Worm (Caenorhabditis elegans) whole organism, young adult: ENCODE data around the gene cyp-33C11.

Experiments used
- B0336.3 ChIP-seq: fragments of 200-800 bp; sonication (Bioruptor generic); IDR thresholded peaks from 2 replicates; pipeline ENCODE4 v1.3.6; 2022; ENCODE audit warnings: missing genetic modification characterization, missing compliant biosample characterization
- F33H1.4 ChIP-seq: fragments of 200-800 bp; sonication (Bioruptor generic); IDR thresholded peaks from 2 replicates; pipeline ENCODE4 v1.3.6; 2022; ENCODE audit warnings: missing genetic modification reagents, missing genetic modification characterization, missing compliant biosample characterization
- F49E8.2 ChIP-seq: sonication (generic microtip); optimal IDR thresholded peaks from 3 replicates; lab custom pipeline; 2017; ENCODE audit warnings: missing genetic modification characterization, mild to moderate bottlenecking, missing compliant biosample characterization, antibody characterized with exemption, moderate library complexity; ENCODE audit not compliant: insufficient read depth
- F57C9.4 ChIP-seq: sonication (generic microtip); optimal IDR thresholded peaks from 2 replicates; lab custom pipeline; 2017; ENCODE audit warnings: mild to moderate bottlenecking, missing genetic modification characterization, missing compliant biosample characterization
- K12H6.12 ChIP-seq: fragments of 200-800 bp; sonication (Bioruptor generic); optimal IDR thresholded peaks from 2 replicates; lab custom pipeline; 2018; ENCODE audit warnings: mild to moderate bottlenecking, missing genetic modification characterization, missing compliant biosample characterization
- T07F8.4 ChIP-seq: sonication (generic microtip); optimal IDR thresholded peaks from 2 replicates; lab custom pipeline; 2016; ENCODE audit warnings: mild to moderate bottlenecking, missing genetic modification characterization, moderate library complexity, missing compliant biosample characterization
- Y53F4B.3 ChIP-seq: fragments of 200-800 bp; sonication (Bioruptor generic); IDR thresholded peaks from 2 replicates; pipeline ENCODE4 v1.3.6; 2022; ENCODE audit warnings: missing genetic modification reagents, missing genetic modification characterization, missing compliant biosample characterization
- Y53G8AR.9 ChIP-seq: fragments of 200-800 bp; sonication (Bioruptor generic); conservative IDR thresholded peaks from 2 replicates; pipeline ENCODE4 v1.3.6; 2022; ENCODE audit warnings: missing genetic modification reagents, missing genetic modification characterization, missing compliant biosample characterization
- Y67H2A.10 ChIP-seq: fragments of 200-800 bp; sonication (Bioruptor generic); conservative IDR thresholded peaks from 2 replicates; pipeline ENCODE4 v1.3.6; 2022; ENCODE audit warnings: missing genetic modification reagents, missing genetic modification characterization, missing compliant biosample characterization
- ZK185.1 ChIP-seq: sonication (generic microtip); optimal IDR thresholded peaks from 2 replicates; lab custom pipeline; 2016; ENCODE audit warnings: mild to moderate bottlenecking, missing genetic modification characterization, missing compliant biosample characterization; ENCODE audit not compliant: poor library complexity, severe bottlenecking
- akir-1 ChIP-seq: fragments of 200-800 bp; sonication (Bioruptor generic); optimal IDR thresholded peaks from 2 replicates; lab custom pipeline; 2018; ENCODE audit warnings: mild to moderate bottlenecking, missing genetic modification characterization, moderate library complexity, missing compliant biosample characterization
- aptf-3 ChIP-seq: fragments of 200-800 bp; sonication (Bioruptor generic); IDR thresholded peaks from 2 replicates; pipeline ENCODE4 v1.3.6; 2022; ENCODE audit warnings: missing genetic modification characterization, missing compliant biosample characterization
- atf-7 ChIP-seq: sonication (generic microtip); optimal IDR thresholded peaks from 2 replicates; lab custom pipeline; 2017; ENCODE audit warnings: mild to moderate bottlenecking, missing genetic modification characterization, missing compliant biosample characterization
- attf-6 ChIP-seq: fragments of 200-800 bp; sonication (Bioruptor generic); IDR thresholded peaks from 2 replicates; pipeline ENCODE4 v1.3.6; 2022; ENCODE audit warnings: missing genetic modification reagents, missing genetic modification characterization, missing compliant biosample characterization
- ceh-27 ChIP-seq: fragments of 200-800 bp; sonication (Bioruptor generic); optimal IDR thresholded peaks from 2 replicates; lab custom pipeline; 2018; ENCODE audit warnings: mild to moderate bottlenecking, missing genetic modification characterization, moderate library complexity, missing compliant biosample characterization
- ceh-58 ChIP-seq: fragments of 200-800 bp; sonication (Bioruptor generic); IDR thresholded peaks from 2 replicates; pipeline ENCODE4 v1.3.6; 2022; ENCODE audit warnings: missing genetic modification characterization, missing compliant biosample characterization
- chd-7 ChIP-seq: sonication (generic microtip); optimal IDR thresholded peaks from 2 replicates; lab custom pipeline; 2016; ENCODE audit warnings: mild to moderate bottlenecking, missing genetic modification characterization, moderate library complexity, missing compliant biosample characterization
- dox-1 ChIP-seq: fragments of 200-800 bp; sonication (Bioruptor generic); IDR thresholded peaks from 2 replicates; pipeline ENCODE4 v1.3.6; 2022; ENCODE audit warnings: missing genetic modification reagents, missing genetic modification characterization, missing compliant biosample characterization
- efl-1 ChIP-seq: fragments of 150-350 bp; optimal IDR thresholded peaks from 2 replicates; lab custom pipeline; 2014; ENCODE audit warnings: missing biosample characterization, missing genetic modification reagents, missing genetic modification characterization
- egl-44 ChIP-seq: fragments of 200-800 bp; sonication (Bioruptor generic); IDR thresholded peaks from 2 replicates; pipeline ENCODE4 v1.3.6; 2022; ENCODE audit warnings: missing genetic modification reagents, missing genetic modification characterization, missing compliant biosample characterization
- him-1 ChIP-seq: sonication (generic microtip); optimal IDR thresholded peaks from 2 replicates; lab custom pipeline; 2016; ENCODE audit warnings: missing genotype, missing genetic modification reagents, missing genetic modification characterization, missing compliant biosample characterization
- hlh-26 ChIP-seq: fragments of 200-800 bp; sonication (Bioruptor generic); conservative IDR thresholded peaks from 2 replicates; pipeline ENCODE4 v1.3.6; 2022; ENCODE audit warnings: missing genetic modification reagents, missing genetic modification characterization, missing compliant biosample characterization
- hmg-20 ChIP-seq: fragments of 200-800 bp; sonication (Bioruptor generic); IDR thresholded peaks from 2 replicates; pipeline ENCODE4 v1.3.6; 2022; ENCODE audit warnings: missing genetic modification reagents, missing genetic modification characterization, missing compliant biosample characterization
- hrde-1 ChIP-seq: sonication (generic microtip); optimal IDR thresholded peaks from 2 replicates; lab custom pipeline; 2016; ENCODE audit warnings: missing genetic modification characterization, mild to moderate bottlenecking, missing compliant biosample characterization, moderate library complexity, missing genotype, missing genetic modification reagents, borderline replicate concordance
- hsf-1 ChIP-seq: fragments of 200-800 bp; sonication (Bioruptor generic); IDR thresholded peaks from 2 replicates; pipeline ENCODE4 v1.3.6; 2022; ENCODE audit warnings: missing genetic modification reagents, missing genetic modification characterization, missing compliant biosample characterization
- let-526 ChIP-seq: fragments of 200-800 bp; sonication (Bioruptor generic); IDR thresholded peaks from 2 replicates; pipeline ENCODE4 v1.3.6; 2022; ENCODE audit warnings: missing genetic modification reagents, missing genetic modification characterization, missing compliant biosample characterization
- let-607 ChIP-seq, 2 experiments: fragments of 200-800 bp in 1 of 2; sonication (Bioruptor generic) in 1 of 2; sonication (generic microtip) in 1 of 2; optimal IDR thresholded peaks; 2 replicates each; lab custom pipeline; 2016 to 2018; ENCODE audit warnings: mild to moderate bottlenecking in 2 of 2, missing compliant biosample characterization in 2 of 2, missing genetic modification characterization in 2 of 2, moderate library complexity in 2 of 2, missing genotype in 1 of 2
- lsy-27 ChIP-seq: sonication (generic microtip); optimal IDR thresholded peaks from 2 replicates; lab custom pipeline; 2017; ENCODE audit warnings: missing genetic modification characterization, mild to moderate bottlenecking, missing compliant biosample characterization, antibody characterized with exemption, missing genotype, borderline replicate concordance; ENCODE audit not compliant: insufficient read depth
- madf-6 ChIP-seq: fragments of 200-800 bp; sonication (Bioruptor generic); IDR thresholded peaks from 2 replicates; pipeline ENCODE4 v1.3.6; 2022; ENCODE audit warnings: missing genetic modification reagents, missing genetic modification characterization, missing compliant biosample characterization
- mcd-1 ChIP-seq: fragments of 200-800 bp; sonication (Bioruptor generic); IDR thresholded peaks from 2 replicates; pipeline ENCODE4 v1.3.6; 2022; ENCODE audit warnings: missing genetic modification reagents, missing genetic modification characterization, missing compliant biosample characterization
- nfyb-1 ChIP-seq: fragments of 200-800 bp; sonication (Bioruptor generic); IDR thresholded peaks from 2 replicates; pipeline ENCODE4 v1.3.6; 2022; ENCODE audit warnings: missing genetic modification reagents, missing genetic modification characterization, missing compliant biosample characterization
- nhr-27 ChIP-seq: fragments of 200-800 bp; sonication (Bioruptor generic); optimal IDR thresholded peaks from 2 replicates; lab custom pipeline; 2018; ENCODE audit warnings: mild to moderate bottlenecking, missing genetic modification characterization, moderate library complexity, missing compliant biosample characterization
- pha-4 ChIP-seq: fragments of 150-350 bp; sonication (generic microtip); optimal IDR thresholded peaks from 2 replicates; lab custom pipeline; 2014; ENCODE audit warnings: missing biosample characterization, missing genetic modification reagents, missing genetic modification characterization
- repo-1 ChIP-seq: sonication (generic microtip); optimal IDR thresholded peaks from 2 replicates; lab custom pipeline; 2017; ENCODE audit warnings: mild to moderate bottlenecking, missing genetic modification characterization, missing compliant biosample characterization
- snpc-4 ChIP-seq, 5 experiments: fragments of 150-350 bp in 1 of 5; sonication (generic microtip) in 4 of 5; optimal IDR thresholded peaks; 2 replicates each; lab custom pipeline; 2014 to 2018; ENCODE audit warnings: missing genetic modification characterization in 5 of 5, missing biosample characterization in 3 of 5, antibody characterized with exemption in 2 of 5, mild to moderate bottlenecking in 2 of 5, missing compliant biosample characterization in 2 of 5, missing genotype in 2 of 5, moderate library complexity in 2 of 5, missing genetic modification reagents in 1 of 5
- somi-1 ChIP-seq: fragments of 200-800 bp; sonication (Bioruptor generic); optimal IDR thresholded peaks from 2 replicates; lab custom pipeline; 2018; ENCODE audit warnings: mild to moderate bottlenecking, missing genetic modification characterization, missing compliant biosample characterization
- tbx-9 ChIP-seq: sonication (generic microtip); optimal IDR thresholded peaks from 2 replicates; lab custom pipeline; 2016; ENCODE audit warnings: borderline replicate concordance, missing genetic modification characterization, inconsistent platforms, missing compliant biosample characterization
- tlf-1 ChIP-seq: fragments of 200-800 bp; sonication (Bioruptor generic); optimal IDR thresholded peaks from 2 replicates; lab custom pipeline; 2018; ENCODE audit warnings: mild to moderate bottlenecking, missing genetic modification characterization, missing compliant biosample characterization
- zim-3 ChIP-seq: sonication (generic microtip); optimal IDR thresholded peaks from 2 replicates; lab custom pipeline; 2017; ENCODE audit warnings: mild to moderate bottlenecking, missing genetic modification characterization, moderate library complexity, missing compliant biosample characterization

Gene cyp-33C11

ce11 chrV:724946-725806 lies 12.4 kb upstream of the cyp-33C11 start (continued):
- TF ChIP-seq snpc-4 (GFP tag; optimal IDR thresholded peaks at IDR 0.05; lab: Kevin White, UChicago) = no peak
- no peak for TF ChIP-seq snpc-4 (tag; optimal IDR thresholded peaks at IDR 0.05; lab: Kevin White, UChicago)
- TF ChIP-seq tlf-1 = peak; percentile 9
- no peak for TF ChIP-seq F33H1.4
- TF ChIP-seq aptf-3 (GFP tag; lab: Robert Waterston, UW) = no peak
- TF ChIP-seq repo-1 (tag; lab: Kevin White, UChicago) = no peak
- no peak for TF ChIP-seq Y53F4B.3
- TF ChIP-seq attf-6 (GFP tag; lab: Robert Waterston, UW) = no peak
- TF ChIP-seq lsy-27 = no peak
- peak; percentile 18 for TF ChIP-seq somi-1 (GFP tag; lab: Kevin White, UChicago)
- no peak for TF ChIP-seq hmg-20 (GFP tag; lab: Robert Waterston, UW)
- TF ChIP-seq hsf-1 = no peak
- TF ChIP-seq mcd-1 (GFP tag; lab: Robert Waterston, UW) = no peak
- 0 out of 2 replicates have a peak, but pooled peaks have one; percentile 16 for TF ChIP-seq ceh-58
- TF ChIP-seq chd-7 (tag; lab: Kevin White, UChicago) = no peak
- no peak for TF ChIP-seq zim-3
- TF ChIP-seq efl-1 (GFP tag; lab: Kevin White, UChicago) = no peak
- TF ChIP-seq F49E8.2 (tag; lab: Kevin White, UChicago) = no peak
- TF ChIP-seq let-607 (tag; optimal IDR thresholded peaks at IDR 0.05; lab: Kevin White, UChicago) = no peak
- peak; percentile 25 for TF ChIP-seq egl-44 (GFP tag; lab: Robert Waterston, UW)
- TF ChIP-seq him-1 (tag; lab: Kevin White, UChicago) = no peak
- no peak for TF ChIP-seq madf-6 (GFP tag; lab: Robert Waterston, UW)
- TF ChIP-seq atf-7 (tag; lab: Kevin White, UChicago) = no peak
- TF ChIP-seq B0336.3 = peak; percentile 6
- TF ChIP-seq Y53G8AR.9 (GFP tag; lab: Robert Waterston, UW) = peak; percentile 10
- no peak for TF ChIP-seq T07F8.4 (tag; lab: Kevin White, UChicago)
- no peak for TF ChIP-seq K12H6.12 (tag; lab: Kevin White, UChicago)
- TF ChIP-seq hrde-1 = no peak
- TF ChIP-seq let-526 (GFP tag; lab: Robert Waterston, UW) = no peak
- no peak for TF ChIP-seq nhr-27 (tag; lab: Kevin White, UChicago)
- TF ChIP-seq Y67H2A.10 = no peak
- no peak for TF ChIP-seq pha-4 (tag; lab: Kevin White, UChicago)
- TF ChIP-seq F57C9.4 = no peak
- 0 out of 2 replicates have a peak, but pooled peaks have one; percentile 14 for TF ChIP-seq nfyb-1 (GFP tag; lab: Robert Waterston, UW)
- no peak for TF ChIP-seq dox-1
- TF ChIP-seq akir-1 (GFP tag; lab: Kevin White, UChicago) = no peak
- no peak for TF ChIP-seq tbx-9 (tag; lab: Kevin White, UChicago)
- TF ChIP-seq hlh-26 (GFP tag; lab: Robert Waterston, UW) = no peak
- peak; percentile 67 for TF ChIP-seq ZK185.1 (tag; lab: Kevin White, UChicago)
- no peak for TF ChIP-seq ceh-27 (GFP tag; lab: Kevin White, UChicago)
